Worm (Caenorhabditis elegans) whole organism, L3 larva: ENCODE results near the gene mstr-2.
A peak's percentile ranks its signal among the peaks of the same experiment; 100 is the strongest.

Experiments used
- ZK546.5 ChIP-seq: sonication (generic microtip); optimal IDR thresholded peaks from 2 replicates; lab custom pipeline; 2017; ENCODE audit warnings: missing biosample characterization, missing genetic modification characterization
- ama-1 ChIP-seq: fragments of 150-350 bp; optimal IDR thresholded peaks from 2 replicates; lab custom pipeline; 2018
- ceh-28 ChIP-seq: fragments of 150-350 bp; optimal IDR thresholded peaks from 2 replicates; lab custom pipeline; 2014; ENCODE audit warnings: missing biosample characterization, missing genetic modification reagents, missing genetic modification characterization
- ceh-82 ChIP-seq: fragments of 150-350 bp; optimal IDR thresholded peaks from 2 replicates; lab custom pipeline; 2014; ENCODE audit warnings: missing biosample characterization, missing genetic modification characterization
- ceh-9 ChIP-seq: sonication (generic microtip); optimal IDR thresholded peaks from 2 replicates; lab custom pipeline; 2018; ENCODE audit warnings: missing biosample characterization, missing genetic modification characterization
- daf-12 ChIP-seq: fragments of 150-350 bp; optimal IDR thresholded peaks from 2 replicates; lab custom pipeline; 2014; ENCODE audit warnings: missing biosample characterization, missing genetic modification reagents, missing genetic modification characterization
- elt-1 ChIP-seq: fragments of 150-350 bp; optimal IDR thresholded peaks from 2 replicates; lab custom pipeline; 2014; ENCODE audit warnings: missing biosample characterization, missing genetic modification characterization
- elt-2 ChIP-seq: sonication (generic microtip); optimal IDR thresholded peaks from 2 replicates; lab custom pipeline; 2016; ENCODE audit warnings: missing genetic modification reagents, mild to moderate bottlenecking, missing genetic modification characterization, missing compliant biosample characterization
- eor-1 ChIP-seq, 2 experiments: fragments of 150-350 bp; optimal IDR thresholded peaks; 2 replicates each; lab custom pipeline; 2014 to 2018; ENCODE audit warnings: missing biosample characterization in 2 of 2, missing genetic modification characterization in 2 of 2
- fkh-10 ChIP-seq: sonication (generic microtip); optimal IDR thresholded peaks from 2 replicates; lab custom pipeline; 2017; ENCODE audit warnings: missing biosample characterization, missing genetic modification reagents, missing genetic modification characterization
- fkh-2 ChIP-seq: fragments of 150-350 bp; optimal IDR thresholded peaks from 2 replicates; lab custom pipeline; 2014; ENCODE audit warnings: missing biosample characterization, missing genetic modification reagents, missing genetic modification characterization
- fos-1 ChIP-seq: fragments of 150-350 bp; optimal IDR thresholded peaks from 2 replicates; lab custom pipeline; 2014; ENCODE audit warnings: missing biosample characterization, missing genetic modification characterization
- jun-1 ChIP-seq: fragments of 150-350 bp; optimal IDR thresholded peaks from 2 replicates; lab custom pipeline; 2014; ENCODE audit warnings: missing biosample characterization, missing genetic modification reagents, missing genetic modification characterization
- lin-15B ChIP-seq: fragments of 150-350 bp; optimal IDR thresholded peaks from 2 replicates; lab custom pipeline; 2014; ENCODE audit warnings: missing biosample characterization, missing genetic modification characterization
- lsy-12 ChIP-seq: sonication (generic microtip); optimal IDR thresholded peaks from 2 replicates; lab custom pipeline; 2016; ENCODE audit warnings: mild to moderate bottlenecking, missing genetic modification characterization, missing compliant biosample characterization
- mdl-1 ChIP-seq: fragments of 150-350 bp; optimal IDR thresholded peaks from 2 replicates; lab custom pipeline; 2014; ENCODE audit warnings: missing biosample characterization, missing genetic modification characterization
- mml-1 ChIP-seq: fragments of 150-350 bp; sonication (generic microtip); optimal IDR thresholded peaks from 3 replicates; lab custom pipeline; 2014; ENCODE audit warnings: missing biosample characterization, missing genetic modification characterization
- nfya-1 ChIP-seq: sonication (generic microtip); optimal IDR thresholded peaks from 2 replicates; lab custom pipeline; 2017; ENCODE audit warnings: missing genetic modification characterization, mild to moderate bottlenecking, missing compliant biosample characterization, antibody characterized with exemption, moderate library complexity; ENCODE audit not compliant: insufficient read depth
- nhr-23 ChIP-seq: fragments of 150-350 bp; optimal IDR thresholded peaks from 2 replicates; lab custom pipeline; 2014; ENCODE audit warnings: missing biosample characterization, missing genetic modification reagents, missing genetic modification characterization
- nhr-25 ChIP-seq: sonication (generic microtip); optimal IDR thresholded peaks from 2 replicates; lab custom pipeline; 2017; ENCODE audit warnings: missing biosample characterization, missing genetic modification characterization
- nhr-28 ChIP-seq: fragments of 150-350 bp; optimal IDR thresholded peaks from 2 replicates; lab custom pipeline; 2014; ENCODE audit warnings: missing biosample characterization, missing genetic modification characterization
- nhr-43 ChIP-seq: sonication (generic microtip); optimal IDR thresholded peaks from 2 replicates; lab custom pipeline; 2016; ENCODE audit warnings: mild to moderate bottlenecking, missing genetic modification characterization, missing compliant biosample characterization; ENCODE audit not compliant: poor library complexity, severe bottlenecking
- nhr-67 ChIP-seq: fragments of 150-350 bp; optimal IDR thresholded peaks from 2 replicates; lab custom pipeline; 2014; ENCODE audit warnings: missing biosample characterization, missing genetic modification characterization
- nhr-76 ChIP-seq: fragments of 150-350 bp; sonication (generic microtip); optimal IDR thresholded peaks from 5 replicates; lab custom pipeline; 2014; ENCODE audit warnings: missing biosample characterization, missing genetic modification characterization
- nhr-77 ChIP-seq: fragments of 150-350 bp; optimal IDR thresholded peaks from 2 replicates; lab custom pipeline; 2014; ENCODE audit warnings: missing biosample characterization, missing genetic modification characterization
- pqm-1 ChIP-seq: fragments of 150-350 bp; optimal IDR thresholded peaks from 2 replicates; lab custom pipeline; 2017; ENCODE audit warnings: missing biosample characterization, missing genetic modification characterization, inconsistent platforms
- sea-2 ChIP-seq: fragments of 150-350 bp; sonication (generic microtip); optimal IDR thresholded peaks from 4 replicates; lab custom pipeline; 2014; ENCODE audit warnings: missing biosample characterization, missing genetic modification reagents, missing genetic modification characterization
- tbx-2 ChIP-seq: sonication (generic microtip); optimal IDR thresholded peaks from 2 replicates; lab custom pipeline; 2016; ENCODE audit warnings: mild to moderate bottlenecking, missing genetic modification characterization, missing compliant biosample characterization
- unc-39 ChIP-seq: sonication (generic microtip); optimal IDR thresholded peaks from 4 replicates; lab custom pipeline; 2017; ENCODE audit warnings: missing biosample characterization, missing genetic modification characterization
- unc-62 ChIP-seq: fragments of 150-350 bp; sonication (generic microtip); optimal IDR thresholded peaks from 4 replicates; lab custom pipeline; 2014; ENCODE audit warnings: missing biosample characterization, missing genetic modification reagents, missing genetic modification characterization
- ztf-11 ChIP-seq: fragments of 150-350 bp; optimal IDR thresholded peaks from 2 replicates; lab custom pipeline; 2014; ENCODE audit warnings: missing biosample characterization, missing genetic modification characterization
- ztf-4 ChIP-seq: fragments of 150-350 bp; optimal IDR thresholded peaks from 2 replicates; lab custom pipeline; 2014; ENCODE audit warnings: missing biosample characterization, missing genetic modification characterization

mstr-2 gene

DNA sequence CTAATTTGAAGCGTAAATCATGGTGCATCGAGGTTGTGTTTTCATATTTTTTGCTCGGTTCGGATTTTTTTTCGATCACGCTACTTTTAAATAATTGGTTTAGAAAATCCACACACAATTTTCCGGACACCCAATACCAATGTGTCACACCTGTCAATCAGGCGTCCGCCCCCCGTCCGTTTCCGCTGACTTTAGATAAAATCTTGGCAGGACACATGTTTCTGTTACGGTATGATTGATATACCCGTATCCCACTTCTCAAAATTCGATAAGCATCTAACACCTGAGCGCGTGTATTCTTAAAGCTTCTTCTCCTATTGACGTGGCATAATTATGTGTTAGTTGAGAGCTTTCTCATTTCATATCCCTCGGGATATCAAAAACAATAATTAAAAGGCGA lies 20.9 kb upstream of the mstr-2 start:
- no peak for TF ChIP-seq fos-1 (tag; lab: Kevin White, UChicago)
- no peak for TF ChIP-seq sea-2 (GFP tag; lab: Kevin White, UChicago)
- TF ChIP-seq nhr-28 (tag; lab: Kevin White, UChicago): no peak
- TF ChIP-seq tbx-2 (tag; lab: Kevin White, UChicago): no peak
- no peak for TF ChIP-seq ama-1 (lab: Kevin White, UChicago)
- no peak for TF ChIP-seq fkh-2
- TF ChIP-seq unc-39 (tag; lab: Kevin White, UChicago): no peak
- no peak for TF ChIP-seq elt-1 (tag; lab: Kevin White, UChicago)
- no peak for TF ChIP-seq ztf-11 (tag; lab: Kevin White, UChicago)
- TF ChIP-seq jun-1 (tag; lab: Kevin White, UChicago): no peak
- TF ChIP-seq ceh-82 (tag; lab: Kevin White, UChicago): no peak
- no peak for TF ChIP-seq ceh-28 (tag; lab: Kevin White, UChicago)
- TF ChIP-seq ZK546.5 (tag; lab: Kevin White, UChicago): no peak
- TF ChIP-seq, all 47 proteins: peak for 0

DNA sequence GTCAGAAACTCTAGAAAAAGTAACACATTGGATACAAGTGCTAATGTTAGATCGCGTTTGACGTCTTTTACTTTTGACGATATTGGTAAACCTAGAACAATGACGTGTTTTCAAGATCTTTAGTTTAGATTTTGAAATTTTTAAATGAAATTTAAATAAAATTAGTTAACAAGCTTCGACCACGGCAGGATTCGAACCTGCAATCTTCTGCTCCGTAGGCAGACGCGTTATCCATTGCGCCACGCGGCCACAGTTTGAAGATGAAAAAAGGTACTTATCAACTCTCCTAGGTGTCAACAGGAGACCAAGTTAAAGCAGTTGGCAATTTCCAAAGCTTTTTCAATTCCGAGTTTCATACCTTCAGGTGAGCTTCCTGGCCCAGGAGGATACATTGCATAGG lies 19.6 kb upstream of the mstr-2 start:
- TF ChIP-seq nhr-23 (no peak), nhr-43 (tag; lab: Kevin White, UChicago) (no peak), fos-1 (tag; lab: Kevin White, UChicago) (no peak), fkh-10 (no peak), nfya-1 (tag; lab: Kevin White, UChicago) (peak; percentile 41), elt-1 (tag; lab: Kevin White, UChicago) (no peak), ceh-82 (tag; lab: Kevin White, UChicago) (no peak)

DNA sequence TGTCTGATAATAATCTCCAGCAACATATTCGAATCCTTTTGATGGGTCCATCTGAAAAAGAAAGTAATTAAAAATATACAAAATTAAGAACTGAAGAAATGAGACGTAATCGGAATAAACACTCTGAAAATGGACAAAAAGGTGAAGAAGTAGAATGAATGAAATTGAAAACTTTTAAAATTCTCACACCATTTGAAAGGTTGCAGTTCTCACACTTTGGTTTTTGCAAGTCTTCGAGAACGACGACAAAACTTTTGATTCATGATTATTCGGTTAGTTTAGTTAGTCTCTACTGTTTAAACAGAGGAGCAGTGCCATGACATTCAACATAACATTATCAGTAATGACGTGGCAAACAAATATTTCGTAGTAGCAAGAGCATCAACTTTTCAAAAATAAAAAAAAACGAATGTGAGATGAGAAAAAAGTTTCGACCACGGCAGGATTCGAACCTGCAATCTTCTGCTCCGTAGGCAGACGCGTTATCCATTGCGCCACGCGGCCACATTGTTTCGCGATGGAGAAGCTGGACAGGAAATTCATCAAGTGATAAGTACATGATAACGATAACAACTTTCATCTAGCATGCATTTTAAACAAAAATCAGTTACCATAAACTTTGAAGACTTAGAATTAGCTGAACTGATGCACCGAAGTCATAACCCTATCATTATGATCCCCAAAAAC lies 18.9 kb upstream of the mstr-2 start, which contains the start of gene ceh-43:
Gene ceh-43, minus strand, starts transcription at position 51 of the 687 bp plus-strand sequence.
- no peak for TF ChIP-seq ceh-9 (tag; lab: Kevin White, UChicago)
- peak; percentile 49 for TF ChIP-seq elt-2 (tag; lab: Kevin White, UChicago)

DNA sequence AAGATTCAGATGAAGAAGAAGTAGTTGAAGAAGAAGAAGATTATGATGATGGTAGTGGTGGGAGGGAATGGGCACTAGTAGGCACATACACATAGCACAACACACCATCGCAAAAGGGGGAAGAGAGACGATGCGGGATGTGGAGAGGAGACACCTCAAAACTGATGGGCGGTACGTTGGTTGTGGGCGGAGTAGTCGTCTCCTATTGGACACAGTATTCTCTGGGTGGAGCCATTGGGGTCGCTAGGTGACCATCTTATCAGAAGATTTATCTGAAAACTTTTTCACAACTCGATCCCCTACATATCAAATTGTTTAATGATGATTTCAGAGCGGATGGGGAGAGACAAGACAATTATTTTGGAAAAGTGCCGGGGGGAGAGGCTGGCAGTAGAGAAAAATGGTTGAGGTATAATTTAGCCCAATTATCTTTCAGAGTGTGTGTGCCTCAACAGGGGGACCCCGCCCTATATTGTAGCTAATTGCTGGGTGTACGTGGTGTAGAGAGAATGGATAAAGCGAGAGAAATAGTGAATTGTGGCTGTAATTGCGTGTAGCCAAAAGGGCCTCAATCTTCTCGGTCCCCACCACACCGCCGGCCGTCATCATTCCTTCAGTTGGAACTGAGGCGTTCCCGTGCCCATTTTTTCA lies 18.0 kb upstream of the mstr-2 start:
- TF ChIP-seq ZK546.5 (tag; lab: Kevin White, UChicago) (no peak), nfya-1 (tag; lab: Kevin White, UChicago) (peak; percentile 71), nhr-43 (tag; lab: Kevin White, UChicago) (no peak), pqm-1 (tag; lab: Kevin White, UChicago) (no peak), elt-2 (tag; lab: Kevin White, UChicago) (no peak), nhr-77 (no peak), nhr-23 (peak; percentile 9)

DNA sequence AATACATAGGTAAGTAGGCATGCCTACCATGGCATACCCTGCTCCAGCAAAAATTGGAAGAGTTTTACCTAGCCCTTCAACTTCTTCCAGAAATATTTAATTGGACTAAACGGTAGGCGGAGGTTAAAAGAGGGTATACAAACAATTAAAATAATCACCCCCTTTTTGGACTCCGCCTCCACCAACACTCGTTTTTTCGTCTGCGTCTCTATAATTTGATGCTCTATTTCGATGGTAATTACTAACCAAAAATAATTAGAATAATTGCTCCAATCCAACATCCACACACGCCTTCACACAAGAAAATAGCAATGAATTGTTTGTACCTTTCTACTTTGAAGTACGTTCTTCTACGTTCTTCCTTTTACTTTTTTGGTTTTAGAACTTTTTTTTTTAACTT lies 16.2 kb upstream of the mstr-2 start:
- TF ChIP-seq nfya-1 (tag; lab: Kevin White, UChicago) (peak; percentile 7), nhr-23 (peak; percentile 16), ceh-28 (tag; lab: Kevin White, UChicago) (no peak)
- TF ChIP-seq, all 47 proteins: peak for 2

DNA sequence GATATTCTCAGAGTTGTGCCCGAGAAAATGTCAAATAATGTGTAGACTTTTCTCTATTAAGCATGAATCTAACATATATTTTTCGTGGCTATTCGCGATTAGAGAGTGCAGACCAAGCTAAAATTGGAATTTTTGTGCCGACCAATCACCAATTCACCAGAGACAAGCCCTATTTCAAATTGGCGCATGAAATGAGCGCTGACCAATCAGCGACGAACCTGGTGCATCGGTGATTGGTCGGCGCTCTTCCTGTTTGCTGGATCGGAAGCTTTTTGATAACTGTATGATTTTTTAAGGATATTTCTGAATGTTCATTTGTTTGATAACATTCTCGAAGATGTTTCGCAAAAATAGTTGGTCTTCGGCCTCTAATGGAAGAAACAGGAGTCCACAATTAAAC lies 15.6 kb upstream of the mstr-2 start:
- no peak for TF ChIP-seq ama-1 (lab: Kevin White, UChicago)
- peak; percentile 76 for TF ChIP-seq nfya-1 (tag; lab: Kevin White, UChicago)
- no peak for TF ChIP-seq elt-1 (tag; lab: Kevin White, UChicago)
- no peak for TF ChIP-seq unc-39 (tag; lab: Kevin White, UChicago)

DNA sequence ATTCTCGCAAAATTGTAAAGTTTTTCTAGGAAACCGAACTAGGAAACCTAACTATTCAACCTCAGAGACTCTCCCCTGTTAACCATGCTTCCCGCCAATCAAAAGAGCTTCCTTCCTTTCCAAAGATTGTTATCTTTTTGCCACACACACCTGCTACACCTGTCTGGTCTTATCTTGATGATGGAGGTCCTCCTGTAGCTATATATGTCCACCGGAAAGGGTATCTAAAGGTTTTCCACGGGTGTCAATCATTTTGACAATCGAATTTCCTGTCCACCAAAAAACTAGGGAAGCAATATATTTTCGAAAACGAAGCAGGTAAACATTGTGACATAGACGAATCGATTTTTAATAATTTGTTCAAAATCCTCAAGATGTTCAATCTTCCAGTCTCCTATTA lies 15.1 kb upstream of the mstr-2 start:
- TF ChIP-seq elt-1 (tag; lab: Kevin White, UChicago) (peak; percentile 76), jun-1 (tag; lab: Kevin White, UChicago) (no peak), lin-15B (tag; lab: Kevin White, UChicago) (no peak), ztf-4 (tag; lab: Kevin White, UChicago) (no peak), daf-12 (tag; lab: Kevin White, UChicago) (no peak), sea-2 (GFP tag; lab: Kevin White, UChicago) (no peak), mdl-1 (no peak), nhr-77 (no peak), eor-1 (tag; optimal IDR thresholded peaks at IDR 0.05; lab: Kevin White, UChicago) (no peak), unc-62 (GFP tag; lab: Kevin White, UChicago) (peak; percentile 10), elt-2 (tag; lab: Kevin White, UChicago) (no peak), nhr-43 (tag; lab: Kevin White, UChicago) (no peak), mml-1 (tag; lab: Kevin White, UChicago) (no peak), fos-1 (tag; lab: Kevin White, UChicago) (no peak), nhr-28 (tag; lab: Kevin White, UChicago) (no peak), nhr-76 (tag; lab: Kevin White, UChicago) (no peak), nhr-67 (tag; lab: Kevin White, UChicago) (no peak), pqm-1 (tag; lab: Kevin White, UChicago) (no peak), nhr-25 (peak; percentile 2), lsy-12 (tag; lab: Kevin White, UChicago) (no peak)
